Worm (Caenorhabditis elegans): Measurements from ENCODE around the gene T21D12.14.

ce11 chrIV:306572-306971, 18.6 kb upstream of the T21D12.14 start:
- TF ChIP-seq lsy-2 (tag; optimal IDR thresholded peaks at IDR 0.05), result peak in 1 of 2 experiments; percentile 35
- no peak for TF ChIP-seq R02D3.7 (tag; optimal IDR thresholded peaks at IDR 0.05)

Data from whole organism, L2 larva.